Worm (Caenorhabditis elegans) whole organism, L3 larva: ENCODE measurements around the gene clec-52.
"Not testable (repeated sequence)": the region's sequence is repeated elsewhere in the genome, so short reads cannot be mapped to it uniquely, and the experiment has no call there.

Experiments used
- R02D3.7 ChIP-seq: fragments of 150-350 bp; optimal IDR thresholded peaks from 2 replicates; lab custom pipeline; 2014; ENCODE audit warnings: missing biosample characterization, missing genetic modification characterization
- aly-2 ChIP-seq: fragments of 150-350 bp; optimal IDR thresholded peaks from 2 replicates; lab custom pipeline; 2014; ENCODE audit warnings: missing biosample characterization, missing genetic modification characterization
- ama-1 ChIP-seq: fragments of 150-350 bp; optimal IDR thresholded peaks from 2 replicates; lab custom pipeline; 2018
- ceh-82 ChIP-seq: fragments of 150-350 bp; optimal IDR thresholded peaks from 2 replicates; lab custom pipeline; 2014; ENCODE audit warnings: missing biosample characterization, missing genetic modification characterization
- ceh-9 ChIP-seq: sonication (generic microtip); optimal IDR thresholded peaks from 2 replicates; lab custom pipeline; 2018; ENCODE audit warnings: missing biosample characterization, missing genetic modification characterization
- unc-39 ChIP-seq: sonication (generic microtip); optimal IDR thresholded peaks from 4 replicates; lab custom pipeline; 2017; ENCODE audit warnings: missing biosample characterization, missing genetic modification characterization
- zag-1 ChIP-seq: fragments of 150-350 bp; optimal IDR thresholded peaks from 2 replicates; lab custom pipeline; 2014; ENCODE audit warnings: missing biosample characterization, missing genetic modification characterization

DNA sequence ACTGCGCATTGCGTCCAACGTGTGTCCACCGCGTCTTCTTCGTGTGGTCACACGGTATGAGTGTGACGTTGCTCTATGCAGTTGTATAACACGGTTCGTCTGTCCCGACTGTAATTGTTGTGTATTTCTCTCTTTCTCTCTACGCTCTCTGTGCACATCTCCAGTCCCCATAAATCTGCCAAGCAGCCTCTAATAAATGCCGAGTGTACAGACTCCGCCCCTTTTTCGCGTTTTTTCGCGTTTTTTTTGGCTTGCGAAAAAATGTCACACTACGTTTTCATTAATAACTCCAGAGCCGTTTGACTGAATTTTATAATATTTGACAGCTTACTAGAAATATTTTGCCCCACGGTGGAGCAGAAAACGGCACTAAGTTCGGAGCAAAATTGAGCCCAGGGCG lies 46.2 kb downstream of the clec-52 start, which contains the start of gene erp-44.3:
- not testable (repeated sequence) for TF ChIP-seq ceh-82 (tag; lab: Kevin White, UChicago); unc-39; ama-1 (lab: Kevin White, UChicago); zag-1 (tag; lab: Kevin White, UChicago); aly-2 (tag; lab: Kevin White, UChicago); ceh-9 (tag; lab: Kevin White, UChicago); R02D3.7 (tag; lab: Kevin White, UChicago)
